Fruit fly (Drosophila melanogaster) whole organism, larva: Measurements from ENCODE around the gene Sytalpha.

Experiments
- noc ChIP-seq: fragments of 200-800 bp; sonication (Bioruptor generic); optimal IDR thresholded peaks from 3 replicates; lab custom pipeline; 2019; ENCODE audit warnings: missing biosample characterization, mild to moderate bottlenecking, missing genetic modification characterization, moderate library complexity

Sytalpha gene

dm6 chr2L:17589115-17589514 is 2.9 kb upstream of the Sytalpha start, which contains the start of gene Oli:
Gene Oli (plus strand): TSS chr2L:17589184.
- no peak for TF ChIP-seq noc (tag; lab: Kevin White, UChicago)

- no peak for TF ChIP-seq noc (tag; lab: Kevin White, UChicago)
Measured at dm6 chr2L:17589853-17590252, 2.2 kb upstream of the Sytalpha start.

- TF ChIP-seq noc (tag; lab: Kevin White, UChicago), result no peak
Measured at dm6 chr2L:17594087-17594486, 2.0 kb downstream of the Sytalpha start.

- TF ChIP-seq noc (tag; lab: Kevin White, UChicago), result no peak
Measured at dm6 chr2L:17603152-17603551, 11.1 kb downstream of the Sytalpha start.

DNA sequence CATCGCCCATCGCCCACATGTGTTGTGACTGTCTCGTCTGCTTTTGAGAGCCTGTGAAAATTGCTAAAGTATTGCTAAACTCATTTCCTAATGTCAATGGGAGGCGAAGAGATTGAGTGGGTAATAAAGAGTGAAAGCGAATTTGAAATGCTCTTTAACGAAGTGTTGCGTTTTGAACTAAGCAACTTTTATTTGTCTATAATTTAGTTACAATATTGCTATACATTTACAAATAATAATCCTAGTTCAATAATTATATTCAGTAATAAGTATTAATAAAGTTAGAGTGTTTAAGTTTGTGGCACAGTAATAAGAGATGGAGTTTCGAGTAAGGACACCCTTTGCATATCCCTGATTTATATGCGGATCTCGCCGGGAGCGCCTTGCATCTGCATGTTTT is 23.4 kb downstream of the Sytalpha start:
- TF ChIP-seq noc (tag; lab: Kevin White, UChicago), result no peak

dm6 chr2L:17621194-17621593 is 29.1 kb downstream of the Sytalpha start:
- TF ChIP-seq noc (tag; lab: Kevin White, UChicago), result no peak

dm6 chr2L:17625992-17626391 is 33.9 kb downstream of the Sytalpha start, which contains the start of gene CG15147:
Gene CG15147 (minus strand): TSS chr2L:17626381.
- no peak for TF ChIP-seq noc (tag; lab: Kevin White, UChicago)

DNA sequence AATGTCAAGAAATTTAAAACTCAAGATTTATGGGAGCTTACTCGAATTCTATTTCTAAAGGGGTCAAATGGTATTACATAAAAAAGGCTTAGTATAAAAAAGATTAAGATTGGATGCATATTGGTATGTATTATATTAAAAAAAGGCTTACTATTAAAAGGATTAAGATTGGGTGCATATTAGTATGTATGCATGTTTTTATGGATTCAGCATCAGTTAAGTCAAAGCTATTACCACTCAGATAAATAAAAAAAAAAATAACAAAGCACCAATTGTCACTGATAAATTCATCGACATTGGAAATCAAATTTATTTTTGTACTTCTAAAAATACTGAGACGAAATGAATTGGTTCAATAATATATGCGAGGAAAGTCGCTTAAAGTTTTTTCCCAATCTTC is 35.5 kb downstream of the Sytalpha start, which contains the start of gene CG43054:
Gene CG43054, plus strand, starts transcription at position 301 of the 400 bp plus-strand sequence.
- TF ChIP-seq noc (tag; lab: Kevin White, UChicago), result no peak

DNA sequence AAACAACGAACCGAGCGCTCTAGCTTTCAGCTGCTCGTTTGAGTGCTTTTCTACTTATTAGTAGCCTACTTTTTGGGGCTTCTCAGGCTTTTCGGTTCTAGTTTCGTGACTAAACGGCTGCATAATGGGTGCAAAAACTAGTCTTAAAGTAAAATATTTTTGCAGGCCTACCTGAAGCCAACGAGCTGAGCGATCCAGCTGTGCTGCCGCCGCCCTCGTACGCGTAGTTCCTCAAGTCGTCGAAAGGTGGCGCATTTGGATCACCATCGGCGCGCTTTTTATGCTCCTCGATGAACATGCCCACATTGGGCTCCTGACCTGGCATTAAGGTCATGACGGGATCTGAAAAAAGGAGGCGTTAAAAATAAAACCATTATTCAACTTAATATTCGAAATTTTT is 58.8 kb downstream of the Sytalpha start:
- no peak for TF ChIP-seq noc (tag; lab: Kevin White, UChicago)
